Fruit fly (Drosophila melanogaster): ENCODE results near the gene prc.

Gene prc

DNA sequence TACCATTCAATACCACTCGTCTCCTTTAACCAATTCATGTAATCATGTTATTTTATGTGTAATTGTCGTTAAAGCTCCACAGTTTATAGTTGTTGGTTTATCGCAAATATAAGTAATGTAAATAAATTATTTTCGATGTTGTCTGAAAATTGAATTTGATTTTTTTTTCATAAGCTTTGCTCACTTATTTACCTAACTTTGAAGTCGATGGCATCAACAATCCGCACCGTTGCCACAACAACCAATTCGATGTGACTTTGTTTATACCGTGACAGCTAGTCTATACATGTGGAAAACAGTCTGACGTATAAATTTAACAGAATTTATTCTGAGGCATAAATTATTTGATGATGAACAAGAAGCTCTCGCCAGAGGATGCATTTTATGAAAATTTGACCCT, 24.5 kb upstream of the prc start, which contains the start of gene CG6931:
CG6931 (plus strand) TSS at position 301 of the 400 bp plus-strand sequence.
- TF ChIP-seq Sp1 (GFP tag; optimal IDR thresholded peaks at IDR 0.05) (no peak), CrebA (GFP tag; optimal IDR thresholded peaks at IDR 0.05; ENCODE audit: borderline replicate concordance) (no peak), lola (GFP tag; optimal IDR thresholded peaks at IDR 0.05) (no peak)

DNA sequence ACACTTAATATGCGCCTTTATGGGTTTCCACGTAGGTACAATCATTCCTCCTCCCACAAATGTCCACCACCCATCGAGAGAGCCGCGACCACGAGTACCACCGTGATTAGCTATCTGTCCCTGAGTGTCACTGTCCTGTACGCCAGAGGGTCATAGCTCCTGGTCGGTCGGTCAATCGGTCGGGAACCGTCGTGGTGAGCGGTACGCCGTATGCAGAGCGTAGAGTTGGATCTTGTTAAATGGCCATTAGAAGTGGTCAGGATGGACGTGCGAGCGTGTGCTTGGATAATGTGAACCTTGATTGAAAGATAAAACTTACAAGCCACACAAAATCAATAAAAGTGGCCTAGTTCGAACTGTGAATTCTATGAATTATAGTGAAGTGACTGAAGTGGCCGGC, 18.7 kb upstream of the prc start, which contains the start of gene CG6938:
CG6938 (plus strand) TSS at position 301 of the 400 bp plus-strand sequence.
- TF ChIP-seq lola (GFP tag; optimal IDR thresholded peaks at IDR 0.05) (no peak), psq (GFP tag; optimal IDR thresholded peaks at IDR 0.05) (no peak), CG32264 (GFP tag; optimal IDR thresholded peaks at IDR 0.05) (no peak), br (GFP tag; optimal IDR thresholded peaks at IDR 0.05) (no peak), Abd-B (GFP tag; optimal IDR thresholded peaks at IDR 0.05) (no peak), woc (GFP tag; optimal IDR thresholded peaks at IDR 0.05) (no peak), dl (GFP tag; optimal IDR thresholded peaks at IDR 0.05; ENCODE audit: insufficient read depth in 1 of 2, partially characterized antibody in 2 of 2) (no peak), pan (optimal IDR thresholded peaks at IDR 0.05) (no peak), brk (GFP tag; optimal IDR thresholded peaks at IDR 0.05) (no peak), GATAd (GFP tag; optimal IDR thresholded peaks at IDR 0.05) (no peak)

DNA sequence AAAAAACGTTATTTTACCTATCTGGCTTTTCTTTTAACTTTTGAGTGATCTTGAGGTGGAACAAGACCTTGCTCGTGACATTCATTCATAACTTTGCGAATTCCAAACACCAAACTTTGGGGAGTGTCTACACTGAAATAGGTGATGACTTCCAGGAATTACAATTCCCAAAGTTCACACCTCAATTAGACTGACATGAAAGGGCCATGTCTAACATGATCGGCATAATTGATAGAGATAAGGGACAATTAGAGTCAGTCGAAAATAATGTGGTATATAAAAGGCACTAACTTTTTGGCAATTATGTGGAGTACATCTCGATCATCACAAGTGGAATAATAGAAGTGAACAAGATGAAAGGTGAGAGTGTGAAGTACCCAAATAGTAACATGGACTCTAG, 9.9 kb upstream of the prc start, which contains the start of gene CG43896:
CG43896 (plus strand) TSS at position 301 of the 400 bp plus-strand sequence.
- TF ChIP-seq Dfd (GFP tag; optimal IDR thresholded peaks at IDR 0.05) (no peak), br (GFP tag; optimal IDR thresholded peaks at IDR 0.05) (no peak)

DNA sequence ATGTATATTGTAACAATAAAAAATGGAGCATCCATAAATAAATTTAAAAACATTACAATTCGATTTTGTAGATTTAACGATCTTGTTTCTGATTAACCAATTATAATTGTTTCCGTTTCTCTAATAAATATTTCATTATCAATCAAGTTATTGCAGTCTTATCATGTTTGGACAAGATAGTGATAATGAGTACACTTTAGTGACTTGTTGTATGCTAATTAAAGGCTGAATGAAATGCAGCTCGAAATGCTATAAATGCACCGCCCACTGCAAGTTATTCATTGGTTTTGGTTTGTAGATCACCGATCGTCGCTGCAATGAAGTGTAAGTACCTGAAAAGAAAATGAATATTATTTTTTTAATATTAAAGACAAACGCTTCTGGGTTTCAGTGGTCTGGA, 8.7 kb upstream of the prc start, which contains the start of gene CG14125:
CG14125 (plus strand) TSS at position 301 of the 400 bp plus-strand sequence.
- TF ChIP-seq Jra (GFP tag; optimal IDR thresholded peaks at IDR 0.05) (no peak), usp (GFP tag; optimal IDR thresholded peaks at IDR 0.05) (no peak), woc (GFP tag; optimal IDR thresholded peaks at IDR 0.05) (no peak), Myc (optimal IDR thresholded peaks at IDR 0.05) (no peak), Rel (GFP tag; optimal IDR thresholded peaks at IDR 0.05) (no peak), Rel (tag; optimal IDR thresholded peaks at IDR 0.05) (no peak), ey (GFP tag; optimal IDR thresholded peaks at IDR 0.05) (no peak), lola (GFP tag; optimal IDR thresholded peaks at IDR 0.05) (no peak), brk (GFP tag; optimal IDR thresholded peaks at IDR 0.05) (no peak), CG32264 (GFP tag; optimal IDR thresholded peaks at IDR 0.05) (no peak), Vsx2 (GFP tag; optimal IDR thresholded peaks at IDR 0.05; ENCODE audit: partially characterized antibody) (no peak), N (GFP tag; optimal IDR thresholded peaks at IDR 0.05) (no peak), pan (optimal IDR thresholded peaks at IDR 0.05) (no peak), Mio (GFP tag; optimal IDR thresholded peaks at IDR 0.05) (no peak), dmrt93B (GFP tag; optimal IDR thresholded peaks at IDR 0.05) (no peak), sage (GFP tag; optimal IDR thresholded peaks at IDR 0.05) (no peak), dl (GFP tag; optimal IDR thresholded peaks at IDR 0.05; ENCODE audit: insufficient read depth in 1 of 2, partially characterized antibody in 2 of 2) (no peak)

DNA sequence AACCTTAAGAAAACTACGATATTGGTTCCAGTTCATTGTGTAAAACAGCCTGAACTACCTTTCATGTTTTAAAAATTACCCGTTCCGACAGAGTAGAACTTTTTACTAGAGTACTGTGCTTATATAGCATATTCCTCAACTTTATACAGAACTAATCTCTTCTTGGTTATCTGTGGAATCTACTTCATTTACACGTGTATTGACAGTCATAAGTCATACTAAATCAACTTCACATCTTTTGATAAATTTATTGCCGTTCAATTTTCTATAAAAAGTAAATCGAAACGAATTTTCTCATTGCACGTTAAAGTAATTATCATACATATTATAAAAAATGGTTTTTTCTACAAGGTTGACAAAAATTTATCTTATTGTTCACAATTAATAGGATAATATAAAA, 7.8 kb upstream of the prc start, which contains the start of gene CG42397:
CG42397 (minus strand) TSS at position 101 of the 400 bp plus-strand sequence.
- TF ChIP-seq dmrt93B (GFP tag; optimal IDR thresholded peaks at IDR 0.05) (no peak), pan (optimal IDR thresholded peaks at IDR 0.05) (no peak), Dif (GFP tag; optimal IDR thresholded peaks at IDR 0.05; ENCODE audit: partially characterized antibody) (no peak), sage (GFP tag; optimal IDR thresholded peaks at IDR 0.05) (no peak), HLH106 (tag; optimal IDR thresholded peaks at IDR 0.05) (no peak), CG9705 (GFP tag; optimal IDR thresholded peaks at IDR 0.05) (no peak), dl (GFP tag; optimal IDR thresholded peaks at IDR 0.05; ENCODE audit: insufficient read depth in 1 of 2, partially characterized antibody in 2 of 2) (no peak), OdsH (GFP tag; optimal IDR thresholded peaks at IDR 0.05) (no peak)

DNA sequence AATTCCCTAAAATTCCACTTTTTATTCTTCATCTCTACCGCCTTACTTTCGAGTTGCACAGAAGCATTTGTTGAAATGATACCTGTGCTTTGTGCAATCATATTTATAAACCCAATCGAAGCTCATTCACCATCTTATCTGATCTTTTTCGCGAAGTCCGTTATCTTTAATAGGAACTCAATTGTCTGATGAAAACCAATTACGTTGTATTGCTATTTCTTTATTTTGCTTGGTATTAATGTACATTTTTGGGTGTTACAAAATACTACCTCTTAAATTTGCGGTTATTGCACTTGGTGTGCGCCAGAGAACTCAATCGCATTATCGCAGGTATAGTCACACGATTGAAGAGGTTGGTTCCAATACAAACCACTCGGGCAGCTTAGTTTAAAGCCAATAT, 6.9 kb upstream of the prc start, which contains the start of gene Muc68E:
Muc68E (minus strand) TSS at position 101 of the 400 bp plus-strand sequence.
- TF ChIP-seq rgr (GFP tag; optimal IDR thresholded peaks at IDR 0.05) (no peak), dl (GFP tag; optimal IDR thresholded peaks at IDR 0.05; ENCODE audit: insufficient read depth in 1 of 2, partially characterized antibody in 2 of 2) (no peak), HLH106 (tag; optimal IDR thresholded peaks at IDR 0.05) (no peak), pan (optimal IDR thresholded peaks at IDR 0.05) (no peak), Hnf4 (GFP tag; optimal IDR thresholded peaks at IDR 0.05) (no peak), dsf (GFP tag; optimal IDR thresholded peaks at IDR 0.05; ENCODE audit: borderline replicate concordance) (no peak), CG32264 (GFP tag; optimal IDR thresholded peaks at IDR 0.05) (no peak), Hr78 (GFP tag; optimal IDR thresholded peaks at IDR 0.05) (no peak), CrebA (GFP tag; optimal IDR thresholded peaks at IDR 0.05; ENCODE audit: borderline replicate concordance) (no peak), Dfd (GFP tag; optimal IDR thresholded peaks at IDR 0.05) (no peak), Abd-B (GFP tag; optimal IDR thresholded peaks at IDR 0.05) (no peak), Jra (GFP tag; optimal IDR thresholded peaks at IDR 0.05) (no peak), sage (GFP tag; optimal IDR thresholded peaks at IDR 0.05) (no peak)

All from whole organism, wandering third instar larva.